Fruit fly (Drosophila melanogaster) whole organism, embryonic: ENCODE results near the gene dpp.

ENCODE experiments used
- Atf6 ChIP-seq: fragments of 200-800 bp; sonication (Bioruptor generic); IDR thresholded peaks from 2 replicates; pipeline ENCODE4 v1.3.6; 2022; ENCODE audit warnings: missing biosample characterization, missing genetic modification characterization
- CG10267 ChIP-seq: fragments of 200-800 bp; sonication (Bioruptor generic); optimal IDR thresholded peaks from 2 replicates; lab custom pipeline; 2018; ENCODE audit warnings: missing biosample characterization, mild to moderate bottlenecking, missing genetic modification characterization, moderate library complexity
- CG11247 ChIP-seq: fragments of 200-800 bp; sonication (Bioruptor generic); IDR thresholded peaks from 2 replicates; pipeline ENCODE4 v1.3.6; 2022; ENCODE audit warnings: missing biosample characterization, missing genetic modification characterization
- CG12659 ChIP-seq: fragments of 200-800 bp; sonication (Bioruptor generic); optimal IDR thresholded peaks from 3 replicates; lab custom pipeline; 2017; ENCODE audit warnings: mild to moderate bottlenecking, missing biosample characterization, missing genetic modification reagents, missing genetic modification characterization
- CG12744 ChIP-seq: fragments of 200-800 bp; sonication (Bioruptor generic); optimal IDR thresholded peaks from 2 replicates; lab custom pipeline; 2016; ENCODE audit warnings: missing biosample characterization, missing genetic modification characterization
- CG13624 ChIP-seq: fragments of 200-800 bp; sonication (Bioruptor generic); optimal IDR thresholded peaks from 2 replicates; lab custom pipeline; 2016; ENCODE audit warnings: missing biosample characterization, missing genetic modification characterization
- CG14860 ChIP-seq: fragments of 200-800 bp; sonication (Bioruptor generic); IDR thresholded peaks from 3 replicates; pipeline ENCODE4 v1.3.6; 2022; ENCODE audit warnings: missing biosample characterization, missing genetic modification characterization; ENCODE audit not compliant: partially characterized antibody
- CG16815 ChIP-seq: fragments of 200-800 bp; sonication (Bioruptor generic); optimal IDR thresholded peaks from 3 replicates; lab custom pipeline; 2017; ENCODE audit warnings: missing biosample characterization, mild to moderate bottlenecking, missing genetic modification characterization
- CG2712 ChIP-seq: fragments of 200-800 bp; optimal IDR thresholded peaks from 3 replicates; lab custom pipeline; 2019; ENCODE audit warnings: missing biosample characterization, mild to moderate bottlenecking, missing genetic modification characterization, moderate library complexity
- CG32532 ChIP-seq: fragments of 200-800 bp; sonication (Bioruptor generic); IDR thresholded peaks from 2 replicates; pipeline ENCODE4 v1.3.6; 2022; ENCODE audit warnings: missing biosample characterization, missing genetic modification characterization
- CG34422 ChIP-seq: fragments of 200-800 bp; sonication (Bioruptor generic); IDR thresholded peaks from 3 replicates; pipeline ENCODE4 v1.3.6; 2022; ENCODE audit warnings: missing biosample characterization, missing genetic modification characterization
- CG3838 ChIP-seq: fragments of 200-800 bp; sonication (Bioruptor generic); optimal IDR thresholded peaks from 3 replicates; lab custom pipeline; 2016; ENCODE audit warnings: missing biosample characterization, missing genetic modification characterization
- CG4328 ChIP-seq: fragments of 200-800 bp; sonication (Bioruptor generic); optimal IDR thresholded peaks from 3 replicates; lab custom pipeline; 2017; ENCODE audit warnings: missing biosample characterization, missing genetic modification reagents, missing genetic modification characterization
- CG4617 ChIP-seq: fragments of 200-800 bp; sonication (Bioruptor generic); optimal IDR thresholded peaks from 3 replicates; lab custom pipeline; 2016; ENCODE audit warnings: missing biosample characterization, missing genetic modification characterization, borderline replicate concordance
- CG4730 ChIP-seq: fragments of 200-800 bp; sonication (Bioruptor generic); IDR thresholded peaks from 2 replicates; pipeline ENCODE4 v1.3.6; 2022; ENCODE audit warnings: missing biosample characterization, missing genetic modification characterization
- CG7271 ChIP-seq: fragments of 200-800 bp; sonication (Bioruptor generic); optimal IDR thresholded peaks from 2 replicates; lab custom pipeline; 2018; ENCODE audit warnings: missing biosample characterization, mild to moderate bottlenecking, missing genetic modification characterization, moderate library complexity
- CG8089 ChIP-seq: fragments of 200-800 bp; sonication (Bioruptor generic); optimal IDR thresholded peaks from 3 replicates; lab custom pipeline; 2016; ENCODE audit warnings: missing biosample characterization, missing genetic modification characterization
- CG8290 ChIP-seq, 3 experiments: fragments of 200-800 bp; sonication (Bioruptor generic); optimal IDR thresholded peaks; 2 replicates each; lab custom pipeline; 2016 to 2019; ENCODE audit warnings: missing biosample characterization in 3 of 3, missing genetic modification characterization in 3 of 3, mild to moderate bottlenecking in 2 of 3, moderate library complexity in 1 of 3
- D19A ChIP-seq: fragments of 200-800 bp; optimal IDR thresholded peaks from 3 replicates; lab custom pipeline; 2019; ENCODE audit warnings: missing biosample characterization, mild to moderate bottlenecking, missing genetic modification characterization, moderate library complexity
- D19B ChIP-seq: fragments of 200-800 bp; sonication (Bioruptor generic); optimal IDR thresholded peaks from 2 replicates; lab custom pipeline; 2017; ENCODE audit warnings: missing biosample characterization, mild to moderate bottlenecking, missing genetic modification characterization
- Fer3 ChIP-seq: fragments of 200-800 bp; sonication (Bioruptor generic); optimal IDR thresholded peaks from 2 replicates; lab custom pipeline; 2018; ENCODE audit warnings: missing biosample characterization, mild to moderate bottlenecking, missing genetic modification characterization, moderate library complexity
- Gug ChIP-seq: fragments of 200-800 bp; sonication (Bioruptor generic); IDR thresholded peaks from 4 replicates; pipeline ENCODE4 v1.3.6; 2022; ENCODE audit warnings: missing biosample characterization, missing genetic modification characterization
- Hmr ChIP-seq: fragments of 200-800 bp; sonication (Bioruptor generic); optimal IDR thresholded peaks from 3 replicates; lab custom pipeline; 2017; ENCODE audit warnings: mild to moderate bottlenecking, missing biosample characterization, missing genetic modification reagents, missing genetic modification characterization
- Hsf ChIP-seq: fragments of 200-800 bp; sonication (Bioruptor generic); optimal IDR thresholded peaks from 3 replicates; lab custom pipeline; 2016; ENCODE audit warnings: missing biosample characterization, missing genetic modification characterization
- Opbp ChIP-seq: fragments of 200-800 bp; sonication (Bioruptor generic); IDR thresholded peaks from 3 replicates; pipeline ENCODE4 v1.3.6; 2022; ENCODE audit warnings: missing biosample characterization, missing genetic modification characterization; ENCODE audit not compliant: partially characterized antibody
- PHDP ChIP-seq: fragments of 200-800 bp; sonication (Bioruptor generic); optimal IDR thresholded peaks from 3 replicates; lab custom pipeline; 2018; ENCODE audit warnings: missing biosample characterization, mild to moderate bottlenecking, missing genetic modification characterization, moderate library complexity
- Ptx1 ChIP-seq: fragments of 200-800 bp; sonication (Bioruptor generic); IDR thresholded peaks from 2 replicates; pipeline ENCODE4 v1.3.6; 2022; ENCODE audit warnings: missing biosample characterization, missing genetic modification characterization
- Rfx ChIP-seq: fragments of 200-800 bp; sonication (Bioruptor generic); IDR thresholded peaks from 2 replicates; pipeline ENCODE4 v1.3.6; 2022; ENCODE audit warnings: missing biosample characterization, missing genetic modification characterization
- Side ChIP-seq: fragments of 200-800 bp; sonication (Bioruptor generic); optimal IDR thresholded peaks from 2 replicates; lab custom pipeline; 2016; ENCODE audit warnings: missing biosample characterization, missing genetic modification characterization
- ac ChIP-seq: fragments of 200-800 bp; sonication (Bioruptor generic); optimal IDR thresholded peaks from 3 replicates; lab custom pipeline; 2017; ENCODE audit warnings: missing biosample characterization, mild to moderate bottlenecking, missing genetic modification characterization
- ase ChIP-seq: fragments of 200-800 bp; sonication (Bioruptor generic); IDR thresholded peaks from 3 replicates; pipeline ENCODE4 v1.3.6; 2022; ENCODE audit warnings: missing biosample characterization, missing genetic modification characterization
- az2 ChIP-seq: fragments of 200-800 bp; sonication (Bioruptor generic); optimal IDR thresholded peaks from 3 replicates; lab custom pipeline; 2016; ENCODE audit warnings: missing biosample characterization, missing genetic modification characterization
- cas ChIP-seq: fragments of 200-800 bp; sonication (Bioruptor generic); IDR thresholded peaks from 2 replicates; pipeline ENCODE4 v1.3.6; 2022; ENCODE audit warnings: missing biosample characterization, missing genetic modification characterization
- chn ChIP-seq: fragments of 200-800 bp; sonication (Bioruptor generic); optimal IDR thresholded peaks from 2 replicates; lab custom pipeline; 2016; ENCODE audit warnings: missing biosample characterization, missing genetic modification characterization
- ewg ChIP-seq: fragments of 200-800 bp; sonication (Bioruptor generic); optimal IDR thresholded peaks from 3 replicates; lab custom pipeline; 2017; ENCODE audit warnings: mild to moderate bottlenecking, missing biosample characterization, missing genetic modification reagents, missing genetic modification characterization
- fd64A ChIP-seq: fragments of 200-800 bp; sonication (Bioruptor generic); optimal IDR thresholded peaks from 3 replicates; lab custom pipeline; 2018; ENCODE audit warnings: missing biosample characterization, mild to moderate bottlenecking, missing genetic modification characterization
- gcm2 ChIP-seq: fragments of 200-800 bp; sonication (Bioruptor generic); optimal IDR thresholded peaks from 2 replicates; lab custom pipeline; 2016; ENCODE audit warnings: missing biosample characterization, missing genetic modification characterization
- jing ChIP-seq: fragments of 200-800 bp; sonication (Bioruptor generic); optimal IDR thresholded peaks from 2 replicates; lab custom pipeline; 2018; ENCODE audit warnings: missing biosample characterization, mild to moderate bottlenecking, missing genetic modification characterization
- mirr ChIP-seq: fragments of 200-800 bp; sonication (Bioruptor generic); optimal IDR thresholded peaks from 3 replicates; lab custom pipeline; 2018; ENCODE audit warnings: missing biosample characterization, mild to moderate bottlenecking, missing genetic modification characterization
- oc ChIP-seq: fragments of 200-800 bp; sonication (Bioruptor generic); optimal IDR thresholded peaks from 2 replicates; lab custom pipeline; 2018; ENCODE audit warnings: missing biosample characterization, mild to moderate bottlenecking, missing genetic modification characterization, moderate library complexity
- pan ChIP-seq, 4 experiments: fragments of >200 bp in 3 of 4; fragments of 200-800 bp in 1 of 4; sonication (Bioruptor generic) in 1 of 4; optimal IDR thresholded peaks in 3 of 4; IDR thresholded peaks in 1 of 4; 2 replicates each; pipeline versions ENCODE4 v1.3.6 to Lab custom; 2017 to 2022; ENCODE audit warnings: missing biosample characterization in 2 of 4, missing genetic modification characterization in 2 of 4, mixed read lengths in 1 of 4
- prd ChIP-seq, 3 experiments: fragments of >200 bp in 2 of 3; fragments of 200-800 bp in 1 of 3; sonication (Bioruptor generic) in 1 of 3; optimal IDR thresholded peaks in 2 of 3; IDR thresholded peaks in 1 of 3; 2 replicates in 2 of 3; 3 replicates in 1 of 3; pipeline versions ENCODE4 v1.3.6 to Lab custom; 2017 to 2022; ENCODE audit warnings: missing biosample characterization in 1 of 3, missing genetic modification characterization in 1 of 3
- pzg ChIP-seq: fragments of 200-800 bp; sonication (Bioruptor generic); optimal IDR thresholded peaks from 3 replicates; lab custom pipeline; 2018; ENCODE audit warnings: missing biosample characterization, mild to moderate bottlenecking, missing genetic modification characterization, moderate library complexity
- ssp ChIP-seq: fragments of 200-800 bp; sonication (Bioruptor generic); IDR thresholded peaks from 2 replicates; pipeline ENCODE4 v1.3.6; 2022; ENCODE audit warnings: missing biosample characterization, missing genetic modification characterization
- stwl ChIP-seq: fragments of 200-800 bp; sonication (Bioruptor generic); optimal IDR thresholded peaks from 3 replicates; lab custom pipeline; 2018; ENCODE audit warnings: missing biosample characterization, mild to moderate bottlenecking, missing genetic modification characterization, moderate library complexity
- tna ChIP-seq: fragments of 200-800 bp; sonication (Bioruptor generic); IDR thresholded peaks from 2 replicates; pipeline ENCODE4 v1.3.6; 2022; ENCODE audit warnings: missing biosample characterization, missing genetic modification characterization; ENCODE audit not compliant: partially characterized antibody
- vfl ChIP-seq: fragments of 200-800 bp; sonication (Bioruptor generic); optimal IDR thresholded peaks from 2 replicates; lab custom pipeline; 2016; ENCODE audit warnings: missing biosample characterization, missing genetic modification characterization
- vvl ChIP-seq: fragments of 200-800 bp; sonication (Bioruptor generic); IDR thresholded peaks from 2 replicates; pipeline ENCODE4 v1.3.6; 2022; ENCODE audit warnings: missing biosample characterization, missing genetic modification characterization
- zen2 ChIP-seq: fragments of 200-800 bp; sonication (Bioruptor generic); IDR thresholded peaks from 3 replicates; pipeline ENCODE4 v1.3.6; 2022; ENCODE audit warnings: missing biosample characterization, missing genetic modification characterization; ENCODE audit not compliant: partially characterized antibody
- zfh2 ChIP-seq: fragments of 200-800 bp; sonication (Bioruptor generic); optimal IDR thresholded peaks from 2 replicates; lab custom pipeline; 2016; ENCODE audit warnings: missing biosample characterization, missing genetic modification characterization

Gene dpp

DNA sequence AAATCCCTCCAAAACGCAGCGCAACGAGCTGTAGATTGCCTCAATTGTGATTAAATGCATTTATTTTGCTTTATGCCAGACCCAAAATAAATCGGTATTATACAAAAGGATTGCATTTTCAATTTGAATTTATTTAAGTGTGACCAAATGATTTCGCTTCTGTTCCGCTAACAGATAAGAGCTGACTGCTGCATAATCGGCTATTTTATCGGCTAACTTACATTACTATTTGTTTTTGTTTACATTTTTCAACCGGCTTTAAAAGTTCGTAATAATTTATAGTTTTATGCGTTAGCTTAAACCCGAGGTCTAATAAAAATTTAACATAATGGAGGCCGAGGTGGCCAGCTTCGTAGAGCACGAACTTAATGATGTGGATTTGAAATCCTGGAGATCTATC, 45.2 kb upstream of the dpp start, which contains the start of gene PIG-Wa (continued):
- TF ChIP-seq CG8089 (GFP tag; lab: Kevin White, UChicago) (no peak), CG4328 (GFP tag; lab: Kevin White, UChicago) (no peak), cas (GFP tag; lab: Robert Waterston, UW) (no peak), Rfx (GFP tag; lab: Robert Waterston, UW) (no peak), D19B (GFP tag; lab: Kevin White, UChicago) (no peak), tna (GFP tag; lab: Robert Waterston, UW) (no peak), CG12744 (GFP tag; lab: Kevin White, UChicago) (no peak), CG7271 (no peak), CG8290 (GFP tag; optimal IDR thresholded peaks at IDR 0.05; lab: Kevin White, UChicago) (no peak), CG8290 (tag; optimal IDR thresholded peaks at IDR 0.05; lab: Kevin White, UChicago) (peak in 1 of 2 experiments; percentile 18), D19A (tag; lab: Kevin White, UChicago) (no peak), CG2712 (tag; lab: Kevin White, UChicago) (no peak), stwl (peak; percentile 94), jing (no peak), CG10267 (no peak), vfl (GFP tag; lab: Kevin White, UChicago) (no peak), ac (GFP tag; lab: Kevin White, UChicago) (no peak), Fer3 (tag; lab: Kevin White, UChicago) (no peak), CG11247 (GFP tag; lab: Robert Waterston, UW) (no peak), zen2 (no peak; the same call in 2 of the 3 replicates), CG34422 (peak; percentile 76; the same call in 2 of the 3 replicates), CG4730 (GFP tag; lab: Robert Waterston, UW) (no peak), mirr (GFP tag; lab: Kevin White, UChicago) (no peak), Gug (GFP tag; lab: Robert Waterston, UW) (no peak), fd64A (no peak), zfh2 (GFP tag; lab: Kevin White, UChicago) (no peak), Hsf (GFP tag; lab: Kevin White, UChicago) (no peak), gcm2 (GFP tag; lab: Kevin White, UChicago) (no peak), Atf6 (GFP tag; lab: Robert Waterston, UW) (no peak), ase (GFP tag; lab: Robert Waterston, UW) (no peak), az2 (no peak), CG3838 (GFP tag; lab: Kevin White, UChicago) (no peak), CG14860 (GFP tag; lab: Robert Waterston, UW) (no peak), pzg (GFP tag; lab: Kevin White, UChicago) (peak; percentile 60), CG16815 (GFP tag; lab: Kevin White, UChicago) (no peak), CG13624 (GFP tag; lab: Kevin White, UChicago) (no peak), CG4617 (GFP tag; lab: Kevin White, UChicago) (no peak), CG32532 (GFP tag; lab: Robert Waterston, UW) (no peak), Ptx1 (GFP tag; lab: Robert Waterston, UW) (no peak), PHDP (tag; lab: Kevin White, UChicago) (no peak), oc (no peak), Side (GFP tag; lab: Kevin White, UChicago) (no peak), vvl (GFP tag; lab: Robert Waterston, UW) (peak; percentile 52; the same call in 1 of the 2 replicates), CG12659 (GFP tag; lab: Kevin White, UChicago) (peak; percentile 8), pan (optimal IDR thresholded peaks at IDR 0.05; lab: Kevin White, UChicago) (no peak), pan (GFP tag; optimal IDR thresholded peaks at IDR 0.05 in 1 of 2, IDR thresholded peaks at IDR 0.05 in 1 of 2) (no peak), ewg (GFP tag; lab: Kevin White, UChicago) (no peak), chn (no peak), prd (optimal IDR thresholded peaks at IDR 0.05; lab: Kevin White, UChicago) (no peak), prd (GFP tag; IDR thresholded peaks at IDR 0.05; lab: Robert Waterston, UW) (no peak), Opbp (peak; percentile 70; the same call in 2 of the 3 replicates), ssp (GFP tag; lab: Robert Waterston, UW) (no peak), Hmr (GFP tag; lab: Kevin White, UChicago) (no peak)
